Fruit fly (Drosophila melanogaster) whole organism, embryonic: Measurements from ENCODE around the gene TyrRS.

Source experiments
- Ada2b ChIP-seq: fragments of 200-800 bp; sonication (Bioruptor generic); IDR thresholded peaks from 2 replicates; pipeline ENCODE4 v1.3.6; 2022; ENCODE audit warnings: missing biosample characterization, missing genetic modification characterization
- B-H2 ChIP-seq: fragments of 200-800 bp; sonication (Bioruptor generic); optimal IDR thresholded peaks from 2 replicates; lab custom pipeline; 2018; ENCODE audit warnings: missing biosample characterization, mild to moderate bottlenecking, missing genetic modification characterization
- CG10565 ChIP-seq: fragments of 200-800 bp; sonication (Bioruptor generic); optimal IDR thresholded peaks from 3 replicates; lab custom pipeline; 2016; ENCODE audit warnings: missing biosample characterization, mild to moderate bottlenecking, missing genetic modification characterization
- CG11504 ChIP-seq: fragments of 200-800 bp; sonication (Bioruptor generic); optimal IDR thresholded peaks from 3 replicates; lab custom pipeline; 2019; ENCODE audit warnings: missing biosample characterization, mild to moderate bottlenecking, missing genetic modification characterization, moderate library complexity
- CG11695 ChIP-seq: fragments of 200-800 bp; sonication (Bioruptor generic); IDR thresholded peaks from 3 replicates; pipeline ENCODE4 v1.3.6; 2022; ENCODE audit warnings: missing biosample characterization, missing genetic modification characterization
- CG12659 ChIP-seq: fragments of 200-800 bp; sonication (Bioruptor generic); optimal IDR thresholded peaks from 3 replicates; lab custom pipeline; 2017; ENCODE audit warnings: mild to moderate bottlenecking, missing biosample characterization, missing genetic modification reagents, missing genetic modification characterization
- CG13424 ChIP-seq: fragments of 200-800 bp; sonication (Bioruptor generic); optimal IDR thresholded peaks from 2 replicates; lab custom pipeline; 2019; ENCODE audit warnings: missing biosample characterization, mild to moderate bottlenecking, missing genetic modification characterization, moderate library complexity
- CG16779 ChIP-seq: fragments of 200-800 bp; sonication (Bioruptor generic); IDR thresholded peaks from 2 replicates; pipeline ENCODE4 v1.3.6; 2022; ENCODE audit warnings: missing biosample characterization, missing genetic modification characterization
- CG17802 ChIP-seq: fragments of 200-800 bp; sonication (Bioruptor generic); optimal IDR thresholded peaks from 2 replicates; lab custom pipeline; 2018; ENCODE audit warnings: missing biosample characterization, mild to moderate bottlenecking, missing genetic modification characterization, moderate library complexity
- CG2120 ChIP-seq: fragments of 200-800 bp; sonication (Bioruptor generic); optimal IDR thresholded peaks from 3 replicates; lab custom pipeline; 2016; ENCODE audit warnings: missing biosample characterization, missing genetic modification characterization
- CG34376 ChIP-seq: fragments of 200-800 bp; sonication (Bioruptor generic); optimal IDR thresholded peaks from 2 replicates; lab custom pipeline; 2018; ENCODE audit warnings: missing biosample characterization, mild to moderate bottlenecking, missing genetic modification characterization
- CG5953 ChIP-seq: fragments of 200-800 bp; sonication (Bioruptor generic); IDR thresholded peaks from 2 replicates; pipeline ENCODE4 v1.3.6; 2022; ENCODE audit warnings: missing biosample characterization, missing genetic modification characterization
- CG6175 ChIP-seq: fragments of 200-800 bp; sonication (Bioruptor generic); IDR thresholded peaks from 3 replicates; pipeline ENCODE4 v1.3.6; 2022; ENCODE audit warnings: missing biosample characterization, missing genetic modification characterization
- CG6791 ChIP-seq: fragments of 200-800 bp; sonication (Bioruptor generic); IDR thresholded peaks from 3 replicates; pipeline ENCODE4 v1.3.6; 2022; ENCODE audit warnings: missing biosample characterization, missing genetic modification characterization; ENCODE audit not compliant: partially characterized antibody
- CG7556 ChIP-seq: fragments of 200-800 bp; sonication (Bioruptor generic); optimal IDR thresholded peaks from 2 replicates; lab custom pipeline; 2017; ENCODE audit warnings: missing biosample characterization, mild to moderate bottlenecking, missing genetic modification characterization
- CG8478 ChIP-seq: fragments of >200 bp; optimal IDR thresholded peaks from 2 replicates; lab custom pipeline; 2018
- CG8765 ChIP-seq: fragments of 200-800 bp; sonication (Bioruptor generic); IDR thresholded peaks from 2 replicates; pipeline ENCODE4 v1.3.6; 2022; ENCODE audit warnings: missing biosample characterization, missing genetic modification characterization
- CG8944 ChIP-seq: fragments of 200-800 bp; sonication (Bioruptor generic); optimal IDR thresholded peaks from 3 replicates; lab custom pipeline; 2016; ENCODE audit warnings: missing biosample characterization, missing genetic modification characterization
- Camta ChIP-seq: fragments of 200-800 bp; sonication (Bioruptor generic); optimal IDR thresholded peaks from 2 replicates; lab custom pipeline; 2016; ENCODE audit warnings: missing biosample characterization, missing genetic modification characterization
- CoRest ChIP-seq: fragments of 200-800 bp; sonication (Bioruptor generic); optimal IDR thresholded peaks from 3 replicates; lab custom pipeline; 2018; ENCODE audit warnings: missing biosample characterization, mild to moderate bottlenecking, missing genetic modification characterization, moderate library complexity
- CrebB ChIP-seq: fragments of 200-800 bp; sonication (Bioruptor generic); optimal IDR thresholded peaks from 3 replicates; lab custom pipeline; 2018; ENCODE audit warnings: missing biosample characterization, mild to moderate bottlenecking, missing genetic modification characterization
- D19B ChIP-seq: fragments of 200-800 bp; sonication (Bioruptor generic); optimal IDR thresholded peaks from 2 replicates; lab custom pipeline; 2017; ENCODE audit warnings: missing biosample characterization, mild to moderate bottlenecking, missing genetic modification characterization
- Dll ChIP-seq: fragments of 200-800 bp; sonication (Bioruptor generic); IDR thresholded peaks from 4 replicates; pipeline ENCODE4 v1.3.6; 2022; ENCODE audit warnings: missing biosample characterization, missing genetic modification characterization; ENCODE audit not compliant: partially characterized antibody
- Doc2 ChIP-seq: fragments of 200-800 bp; sonication (Bioruptor generic); IDR thresholded peaks from 2 replicates; pipeline ENCODE4 v1.3.6; 2022; ENCODE audit warnings: missing biosample characterization, missing genetic modification characterization
- HLH54F ChIP-seq: fragments of 200-800 bp; sonication (Bioruptor generic); optimal IDR thresholded peaks from 3 replicates; lab custom pipeline; 2016; ENCODE audit warnings: missing biosample characterization, missing genetic modification characterization
- HLHmδ ChIP-seq: fragments of 200-800 bp; sonication (Bioruptor generic); optimal IDR thresholded peaks from 2 replicates; lab custom pipeline; 2018; ENCODE audit warnings: missing biosample characterization, mild to moderate bottlenecking, missing genetic modification characterization, moderate library complexity
- Mrtf ChIP-seq: fragments of 200-800 bp; sonication (Bioruptor generic); IDR thresholded peaks from 3 replicates; pipeline ENCODE4 v1.3.6; 2022; ENCODE audit warnings: missing biosample characterization, missing genetic modification characterization
- Optix ChIP-seq: fragments of 200-800 bp; sonication (Bioruptor generic); IDR thresholded peaks from 3 replicates; pipeline ENCODE4 v1.3.6; 2022; ENCODE audit warnings: missing biosample characterization, missing genetic modification characterization
- Scr ChIP-seq: fragments of 200-800 bp; sonication (Bioruptor generic); IDR thresholded peaks from 2 replicates; pipeline ENCODE4 v1.3.6; 2022; ENCODE audit warnings: missing biosample characterization, missing genetic modification characterization; ENCODE audit not compliant: partially characterized antibody
- Sry-β ChIP-seq: fragments of 200-800 bp; sonication (Bioruptor generic); optimal IDR thresholded peaks from 2 replicates; lab custom pipeline; 2018; ENCODE audit warnings: missing biosample characterization, mild to moderate bottlenecking, missing genetic modification characterization, moderate library complexity
- YL-1 ChIP-seq: fragments of 200-800 bp; sonication (Bioruptor generic); optimal IDR thresholded peaks from 3 replicates; lab custom pipeline; 2017; ENCODE audit warnings: missing biosample characterization, mild to moderate bottlenecking, missing genetic modification characterization
- aop ChIP-seq: fragments of 200-800 bp; sonication (Bioruptor generic); IDR thresholded peaks from 2 replicates; pipeline ENCODE4 v1.3.6; 2022; ENCODE audit warnings: missing biosample characterization, missing genetic modification characterization
- ase ChIP-seq: fragments of 200-800 bp; sonication (Bioruptor generic); IDR thresholded peaks from 3 replicates; pipeline ENCODE4 v1.3.6; 2022; ENCODE audit warnings: missing biosample characterization, missing genetic modification characterization
- chinmo ChIP-seq: fragments of 200-800 bp; sonication (Bioruptor generic); IDR thresholded peaks from 4 replicates; pipeline ENCODE4 v1.3.6; 2022; ENCODE audit warnings: missing biosample characterization, missing genetic modification characterization; ENCODE audit not compliant: partially characterized antibody
- danr ChIP-seq: fragments of 200-800 bp; sonication (Bioruptor generic); IDR thresholded peaks from 2 replicates; pipeline ENCODE4 v1.3.6; 2022; ENCODE audit warnings: missing biosample characterization, missing genetic modification characterization
- en ChIP-seq: fragments of 200-800 bp; sonication (Bioruptor generic); optimal IDR thresholded peaks from 2 replicates; lab custom pipeline; 2016; ENCODE audit warnings: missing biosample characterization, missing genetic modification characterization
- exex ChIP-seq: fragments of 200-800 bp; sonication (Bioruptor generic); optimal IDR thresholded peaks from 4 replicates; lab custom pipeline; 2018; ENCODE audit warnings: missing biosample characterization, mild to moderate bottlenecking, missing genetic modification characterization, moderate library complexity
- eyg ChIP-seq: fragments of 200-800 bp; sonication (Bioruptor generic); optimal IDR thresholded peaks from 3 replicates; lab custom pipeline; 2016; ENCODE audit warnings: missing biosample characterization, missing genetic modification characterization
- gcm ChIP-seq: fragments of 200-800 bp; sonication (Bioruptor generic); optimal IDR thresholded peaks from 2 replicates; lab custom pipeline; 2019; ENCODE audit warnings: missing biosample characterization, mild to moderate bottlenecking, missing genetic modification characterization, moderate library complexity
- gem ChIP-seq: fragments of 200-800 bp; sonication (Bioruptor generic); optimal IDR thresholded peaks from 2 replicates; lab custom pipeline; 2019; ENCODE audit warnings: missing biosample characterization, mild to moderate bottlenecking, missing genetic modification characterization, moderate library complexity
- grn ChIP-seq: fragments of 200-800 bp; sonication (Bioruptor generic); optimal IDR thresholded peaks from 3 replicates; lab custom pipeline; 2017; ENCODE audit warnings: missing biosample characterization, missing genetic modification characterization
- insv ChIP-seq, 2 experiments: fragments of 200-800 bp; sonication (Bioruptor generic); optimal IDR thresholded peaks; 3 replicates each; lab custom pipeline; 2016 to 2018; ENCODE audit warnings: missing biosample characterization in 2 of 2, missing genetic modification characterization in 2 of 2
- mirr ChIP-seq: fragments of 200-800 bp; sonication (Bioruptor generic); optimal IDR thresholded peaks from 3 replicates; lab custom pipeline; 2018; ENCODE audit warnings: missing biosample characterization, mild to moderate bottlenecking, missing genetic modification characterization
- nom ChIP-seq: fragments of 200-800 bp; sonication (Bioruptor generic); optimal IDR thresholded peaks from 2 replicates; lab custom pipeline; 2017; ENCODE audit warnings: missing biosample characterization, missing genetic modification characterization, mild to moderate bottlenecking, moderate library complexity, missing genetic modification reagents
- salm ChIP-seq: fragments of 200-800 bp; sonication (Bioruptor generic); optimal IDR thresholded peaks from 2 replicates; lab custom pipeline; 2018; ENCODE audit warnings: missing biosample characterization, mild to moderate bottlenecking, missing genetic modification characterization
- sens ChIP-seq: fragments of 200-800 bp; sonication (Bioruptor generic); peaks from one replicate; lab custom pipeline; 2016; ENCODE audit warnings: missing biosample characterization, missing genetic modification characterization
- stwl ChIP-seq: fragments of 200-800 bp; sonication (Bioruptor generic); optimal IDR thresholded peaks from 3 replicates; lab custom pipeline; 2018; ENCODE audit warnings: missing biosample characterization, mild to moderate bottlenecking, missing genetic modification characterization, moderate library complexity
- tna ChIP-seq: fragments of 200-800 bp; sonication (Bioruptor generic); IDR thresholded peaks from 2 replicates; pipeline ENCODE4 v1.3.6; 2022; ENCODE audit warnings: missing biosample characterization, missing genetic modification characterization; ENCODE audit not compliant: partially characterized antibody
- trh ChIP-seq: fragments of 200-800 bp; sonication (Bioruptor generic); optimal IDR thresholded peaks from 2 replicates; lab custom pipeline; 2016; ENCODE audit warnings: missing biosample characterization, missing genetic modification characterization
- wek ChIP-seq: fragments of 200-800 bp; sonication (Bioruptor generic); optimal IDR thresholded peaks from 3 replicates; lab custom pipeline; 2018; ENCODE audit warnings: missing biosample characterization, mild to moderate bottlenecking, missing genetic modification characterization, moderate library complexity
- zfh2 ChIP-seq: fragments of 200-800 bp; sonication (Bioruptor generic); optimal IDR thresholded peaks from 2 replicates; lab custom pipeline; 2016; ENCODE audit warnings: missing biosample characterization, missing genetic modification characterization

Gene TyrRS

DNA sequence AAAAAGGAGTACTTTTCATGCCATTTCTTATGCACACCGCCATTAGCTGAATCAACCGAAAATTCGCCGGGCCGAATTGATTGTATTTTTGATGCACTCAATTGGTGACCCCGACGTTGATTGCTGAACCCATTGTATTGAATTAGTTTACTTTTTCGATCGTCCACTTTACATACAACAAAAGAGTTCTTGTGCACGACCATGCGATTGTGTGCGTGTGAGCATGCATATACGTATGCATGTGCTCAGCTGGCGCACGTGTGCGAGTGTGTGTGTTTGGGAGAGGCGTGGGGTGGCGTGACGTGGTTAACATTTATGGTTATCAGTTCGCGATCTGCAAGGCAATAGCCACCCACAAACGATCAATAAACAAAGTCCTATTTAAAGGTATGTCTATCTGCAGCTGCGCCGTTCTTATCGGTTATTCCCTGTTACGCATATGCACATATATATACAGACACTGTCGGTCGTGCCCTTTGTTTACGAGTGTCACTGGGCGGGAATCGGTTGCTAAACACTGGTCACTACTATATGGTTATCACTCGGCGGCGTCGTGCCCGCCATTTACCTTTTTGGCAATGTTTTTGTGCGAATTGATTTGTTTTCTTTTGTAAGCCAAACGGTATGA is 33.7 kb downstream of the TyrRS start:
- TF ChIP-seq mirr (GFP tag; lab: Kevin White, UChicago) (peak; percentile 37), wek (GFP tag; lab: Kevin White, UChicago) (no peak), ase (GFP tag; lab: Robert Waterston, UW) (no peak), CG6175 (GFP tag; lab: Robert Waterston, UW) (no peak), eyg (GFP tag; lab: Kevin White, UChicago) (no peak), CG10565 (GFP tag; lab: Kevin White, UChicago) (no peak), exex (tag; lab: Kevin White, UChicago) (peak; percentile 5), CG7556 (GFP tag; lab: Kevin White, UChicago) (no peak), CG11695 (GFP tag; lab: Robert Waterston, UW) (no peak), CG2120 (GFP tag; lab: Kevin White, UChicago) (no peak), tna (GFP tag; lab: Robert Waterston, UW) (no peak), CrebB (tag; lab: Kevin White, UChicago) (peak; percentile 16), CG6791 (GFP tag; lab: Robert Waterston, UW) (no peak), Doc2 (GFP tag; lab: Robert Waterston, UW) (no peak), CG8944 (GFP tag; lab: Kevin White, UChicago) (no peak), Ada2b (GFP tag; lab: Robert Waterston, UW) (no peak), CG13424 (tag; lab: Kevin White, UChicago) (no peak), YL-1 (GFP tag; lab: Kevin White, UChicago) (peak; percentile 63), salm (tag; lab: Kevin White, UChicago) (no peak), D19B (GFP tag; lab: Kevin White, UChicago) (no peak), sens (GFP tag; lab: Kevin White, UChicago) (peak; percentile 43), aop (GFP tag; lab: Robert Waterston, UW) (no peak), Camta (GFP tag; lab: Kevin White, UChicago) (no peak), trh (GFP tag; lab: Kevin White, UChicago) (no peak), HLHmδ (GFP tag; lab: Kevin White, UChicago) (peak; percentile 44), grn (GFP tag; lab: Kevin White, UChicago) (peak; percentile 87), Sry-β (GFP tag; lab: Kevin White, UChicago) (no peak), danr (no peak), insv (GFP tag; optimal IDR thresholded peaks at IDR 0.05; lab: Kevin White, UChicago) (no peak), zfh2 (no peak), Dll (GFP tag; lab: Robert Waterston, UW) (0 out of 4 replicates have a peak, but pooled peaks have one; percentile 34), Mrtf (GFP tag; lab: Robert Waterston, UW) (no peak), en (GFP tag; lab: Kevin White, UChicago) (no peak), CG5953 (GFP tag; lab: Robert Waterston, UW) (no peak), HLH54F (GFP tag; lab: Kevin White, UChicago) (no peak), CG16779 (GFP tag; lab: Robert Waterston, UW) (no peak), B-H2 (GFP tag; lab: Kevin White, UChicago) (peak; percentile 18), CG12659 (no peak), chinmo (peak; percentile 97), CG34376 (GFP tag; lab: Kevin White, UChicago) (peak; percentile 26), gcm (no peak), Optix (no peak), Scr (GFP tag; lab: Robert Waterston, UW) (0 out of 2 replicates have a peak, but pooled peaks have one; percentile 21), CG8478 (lab: Kevin White, UChicago) (peak; percentile 23), nom (peak; percentile 74), CG8765 (GFP tag; lab: Robert Waterston, UW) (no peak), CG17802 (tag; lab: Kevin White, UChicago) (no peak), gem (no peak), CoRest (tag; lab: Kevin White, UChicago) (no peak), CG11504 (tag; lab: Kevin White, UChicago) (no peak), stwl (tag; lab: Kevin White, UChicago) (no peak)
